Fruit fly (Drosophila melanogaster) whole organism, embryonic: ENCODE results near the gene NimC1.
A peak's percentile ranks its signal among the peaks of the same experiment; 100 is the strongest.

Experiments
- CHES-1-like ChIP-seq: fragments of 200-800 bp; sonication (Bioruptor generic); optimal IDR thresholded peaks from 2 replicates; lab custom pipeline; 2016; ENCODE audit warnings: missing biosample characterization, missing genetic modification characterization
- Dip2 ChIP-seq: fragments of 200-800 bp; sonication (Bioruptor generic); IDR thresholded peaks from 2 replicates; pipeline ENCODE4 v1.3.6; 2022; ENCODE audit warnings: missing biosample characterization, missing genetic modification characterization
- Hey ChIP-seq: fragments of 200-800 bp; sonication (Bioruptor generic); optimal IDR thresholded peaks from 3 replicates; lab custom pipeline; 2018; ENCODE audit warnings: missing biosample characterization, mild to moderate bottlenecking, missing genetic modification characterization
- NK7.1 ChIP-seq: fragments of 200-800 bp; sonication (Bioruptor generic); optimal IDR thresholded peaks from 3 replicates; lab custom pipeline; 2016; ENCODE audit warnings: missing biosample characterization, missing genetic modification characterization
- cwo ChIP-seq: fragments of 200-800 bp; sonication (Bioruptor generic); optimal IDR thresholded peaks from 3 replicates; lab custom pipeline; 2017; ENCODE audit warnings: missing biosample characterization, missing genetic modification characterization, mild to moderate bottlenecking, moderate library complexity, missing genetic modification reagents
- da ChIP-seq: fragments of 200-800 bp; sonication (Bioruptor generic); optimal IDR thresholded peaks from 2 replicates; lab custom pipeline; 2016; ENCODE audit warnings: missing biosample characterization, missing genetic modification characterization
- gfzf ChIP-seq: fragments of 200-800 bp; sonication (Bioruptor generic); optimal IDR thresholded peaks from 2 replicates; lab custom pipeline; 2016; ENCODE audit warnings: missing biosample characterization, mild to moderate bottlenecking, missing genetic modification characterization, moderate library complexity
- gt ChIP-seq: fragments of 200-800 bp; sonication (Bioruptor generic); IDR thresholded peaks from 2 replicates; pipeline ENCODE4 v1.3.6; 2022; ENCODE audit warnings: missing biosample characterization, missing genetic modification characterization
- kay ChIP-seq: fragments of 200-800 bp; sonication (Bioruptor generic); optimal IDR thresholded peaks from 2 replicates; lab custom pipeline; 2016; ENCODE audit warnings: missing biosample characterization, missing genetic modification characterization
- seq ChIP-seq: fragments of 200-800 bp; sonication (Bioruptor generic); IDR thresholded peaks from 2 replicates; pipeline ENCODE4 v1.3.6; 2022; ENCODE audit warnings: missing biosample characterization, missing genetic modification characterization
- sqz ChIP-seq: fragments of 200-800 bp; sonication (Bioruptor generic); optimal IDR thresholded peaks from 3 replicates; lab custom pipeline; 2018; ENCODE audit warnings: missing biosample characterization, mild to moderate bottlenecking, missing genetic modification characterization
- tll ChIP-seq, 2 experiments: fragments of 200-800 bp in 1 of 2; fragments of >200 bp in 1 of 2; sonication (Bioruptor generic) in 1 of 2; optimal IDR thresholded peaks; 2 replicates each; lab custom pipeline; 2017 to 2019; ENCODE audit warnings: missing biosample characterization in 2 of 2, missing genetic modification characterization in 2 of 2, mild to moderate bottlenecking in 1 of 2, moderate library complexity in 1 of 2
- tup ChIP-seq: fragments of 200-800 bp; sonication (Bioruptor generic); optimal IDR thresholded peaks from 2 replicates; lab custom pipeline; 2016; ENCODE audit warnings: missing biosample characterization, mild to moderate bottlenecking, missing genetic modification characterization, moderate library complexity

- TF ChIP-seq Dip2 (GFP tag; lab: Robert Waterston, UW) (no peak), da (GFP tag; lab: Kevin White, UChicago) (no peak), tup (no peak), Hey (tag; lab: Kevin White, UChicago) (no peak), kay (GFP tag; lab: Kevin White, UChicago) (peak; percentile 10), sqz (GFP tag; lab: Kevin White, UChicago) (no peak), gt (GFP tag; lab: Robert Waterston, UW) (no peak), cwo (GFP tag; lab: Kevin White, UChicago) (no peak), CHES-1-like (no peak), seq (no peak), NK7.1 (GFP tag; lab: Kevin White, UChicago) (no peak), gfzf (GFP tag; lab: Kevin White, UChicago) (no peak), tll (GFP tag; optimal IDR thresholded peaks at IDR 0.05; lab: Kevin White, UChicago) (no peak)
Observed at dm6 chr2L:14024746-14025105, 48.2 kb upstream of the NimC1 start.
